Worm (Caenorhabditis elegans): ENCODE results near the gene Y94H6A.5.

Gene Y94H6A.5

DNA sequence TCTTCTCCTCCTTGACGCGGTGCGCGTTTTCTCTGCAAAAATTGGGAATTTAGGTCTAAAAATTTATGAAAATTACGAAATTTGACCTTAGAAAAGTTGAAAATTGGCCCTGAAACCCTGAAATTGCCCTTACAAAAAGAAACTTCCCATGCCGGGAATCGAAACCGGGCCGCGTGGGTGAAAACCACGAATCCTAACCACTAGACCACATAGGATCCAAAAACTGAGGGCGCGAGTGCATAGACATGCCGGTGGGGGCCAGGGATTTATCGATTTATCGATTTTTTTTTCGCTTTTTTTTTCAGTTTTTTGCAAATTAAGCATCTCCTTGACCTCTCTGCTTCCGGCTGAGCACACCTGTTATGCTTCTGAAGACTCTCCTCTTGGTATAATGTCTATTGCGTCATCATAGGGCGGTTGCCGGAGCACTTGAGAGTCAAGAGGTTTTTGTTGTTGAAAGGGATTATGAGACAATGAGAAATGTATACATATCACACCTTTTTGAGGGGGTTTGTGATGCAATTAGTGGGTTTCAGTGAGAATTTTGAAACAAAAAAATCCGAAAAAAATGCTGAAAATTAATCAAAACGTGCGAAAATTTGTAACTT, 64.0 kb downstream of the Y94H6A.5 start:
- no peak for TF ChIP-seq him-1 (tag; optimal IDR thresholded peaks at IDR 0.05)

Measured in whole organism, L4/young adult.